Fruit fly (Drosophila melanogaster): ENCODE results near the gene CG43391.

The CG43391 gene

dm6 chr3L:11534391-11535246 lies 46.2 kb downstream of the CG43391 start:
- TF ChIP-seq CG5204 (GFP tag; optimal IDR thresholded peaks at IDR 0.05) (no peak), toe (GFP tag; optimal IDR thresholded peaks at IDR 0.05) (peak; percentile 18), Hr96 (GFP tag; optimal IDR thresholded peaks at IDR 0.05) (no peak), Clk (GFP tag; optimal IDR thresholded peaks at IDR 0.05) (peak; percentile 61), pad (GFP tag; optimal IDR thresholded peaks at IDR 0.05) (no peak), CG12768 (GFP tag; optimal IDR thresholded peaks at IDR 0.05) (peak; percentile 49), cnc (optimal IDR thresholded peaks at IDR 0.05) (no peak), Mnt (GFP tag; optimal IDR thresholded peaks at IDR 0.05) (peak; percentile 20), kay (GFP tag; ENCODE audit: borderline replicate concordance) (peak; percentile 97), CG33017 (tag; optimal IDR thresholded peaks at IDR 0.05) (peak; percentile 23), CG7101 (tag; optimal IDR thresholded peaks at IDR 0.05) (no peak), cic (GFP tag; optimal IDR thresholded peaks at IDR 0.05) (peak; percentile 44), Crg-1 (GFP tag; optimal IDR thresholded peaks at IDR 0.05) (no peak), ovo (GFP tag; optimal IDR thresholded peaks at IDR 0.05) (peak; percentile 71), CG11617 (GFP tag; optimal IDR thresholded peaks at IDR 0.05) (no peak), tj (GFP tag; optimal IDR thresholded peaks at IDR 0.05) (peak; percentile 70), CG7045 (GFP tag; optimal IDR thresholded peaks at IDR 0.05) (no peak), bab1 (GFP tag; optimal IDR thresholded peaks at IDR 0.05) (no peak), CG1620 (GFP tag; optimal IDR thresholded peaks at IDR 0.05) (peak; percentile 55), CG14711 (tag; optimal IDR thresholded peaks at IDR 0.05) (no peak)

DNA sequence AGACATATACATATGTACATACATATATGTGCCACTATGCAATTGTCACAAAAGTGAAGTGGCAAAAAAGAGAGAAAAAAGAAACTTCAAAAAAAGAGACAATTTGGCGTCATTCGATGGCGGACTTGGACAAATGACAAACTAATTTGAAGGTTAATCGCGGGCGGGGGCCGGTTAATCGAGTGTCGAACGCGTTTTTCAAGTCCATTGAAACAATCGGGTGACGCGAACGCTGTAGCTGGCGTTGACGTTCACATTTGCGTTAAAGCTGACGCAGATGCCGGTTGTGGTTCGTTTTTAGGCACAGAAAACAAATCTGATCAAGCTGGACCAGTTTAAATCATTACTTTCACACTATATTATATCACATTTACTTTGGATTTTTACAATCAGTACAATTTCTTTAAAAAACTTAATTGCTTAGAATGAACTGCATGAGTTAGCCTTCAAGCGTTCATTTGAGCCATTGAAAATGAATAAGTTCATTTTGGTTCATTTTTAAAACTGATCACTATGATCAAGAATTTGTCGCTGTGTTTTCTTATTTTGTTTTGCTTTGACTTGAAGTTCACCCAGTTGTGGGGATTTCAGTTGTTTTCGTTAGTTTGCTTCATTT lies 47.0 kb downstream of the CG43391 start:
- TF ChIP-seq bab1 (GFP tag; optimal IDR thresholded peaks at IDR 0.05) (no peak), ovo (GFP tag; optimal IDR thresholded peaks at IDR 0.05) (no peak), CG7045 (GFP tag; optimal IDR thresholded peaks at IDR 0.05) (no peak), tj (GFP tag; optimal IDR thresholded peaks at IDR 0.05) (no peak), CG1620 (GFP tag; optimal IDR thresholded peaks at IDR 0.05) (no peak), Mnt (GFP tag; optimal IDR thresholded peaks at IDR 0.05) (no peak), Clk (GFP tag; optimal IDR thresholded peaks at IDR 0.05) (no peak), Hr96 (GFP tag; optimal IDR thresholded peaks at IDR 0.05) (no peak), kay (GFP tag; ENCODE audit: borderline replicate concordance) (no peak), cnc (optimal IDR thresholded peaks at IDR 0.05) (no peak), CG14711 (tag; optimal IDR thresholded peaks at IDR 0.05) (no peak), pad (GFP tag; optimal IDR thresholded peaks at IDR 0.05) (no peak), CG5204 (GFP tag; optimal IDR thresholded peaks at IDR 0.05) (no peak), CG7101 (tag; optimal IDR thresholded peaks at IDR 0.05) (no peak), cic (GFP tag; optimal IDR thresholded peaks at IDR 0.05) (no peak), Crg-1 (GFP tag; optimal IDR thresholded peaks at IDR 0.05) (no peak), toe (GFP tag; optimal IDR thresholded peaks at IDR 0.05) (no peak), CG11617 (GFP tag; optimal IDR thresholded peaks at IDR 0.05) (no peak)

dm6 chr3L:11531994-11532732 lies 48.7 kb downstream of the CG43391 start:
- no peak for TF ChIP-seq toe (GFP tag; optimal IDR thresholded peaks at IDR 0.05)
- TF ChIP-seq Crg-1 (GFP tag; optimal IDR thresholded peaks at IDR 0.05) = no peak
- TF ChIP-seq CG7101 (tag; optimal IDR thresholded peaks at IDR 0.05) = no peak
- no peak for TF ChIP-seq ovo (GFP tag; optimal IDR thresholded peaks at IDR 0.05)
- TF ChIP-seq CG5204 (GFP tag; optimal IDR thresholded peaks at IDR 0.05) = no peak
- TF ChIP-seq tj (GFP tag; optimal IDR thresholded peaks at IDR 0.05) = peak; percentile 47
- no peak for TF ChIP-seq pad (GFP tag; optimal IDR thresholded peaks at IDR 0.05)
- no peak for TF ChIP-seq CG7045 (GFP tag; optimal IDR thresholded peaks at IDR 0.05)
- no peak for TF ChIP-seq Mnt (GFP tag; optimal IDR thresholded peaks at IDR 0.05)

DNA sequence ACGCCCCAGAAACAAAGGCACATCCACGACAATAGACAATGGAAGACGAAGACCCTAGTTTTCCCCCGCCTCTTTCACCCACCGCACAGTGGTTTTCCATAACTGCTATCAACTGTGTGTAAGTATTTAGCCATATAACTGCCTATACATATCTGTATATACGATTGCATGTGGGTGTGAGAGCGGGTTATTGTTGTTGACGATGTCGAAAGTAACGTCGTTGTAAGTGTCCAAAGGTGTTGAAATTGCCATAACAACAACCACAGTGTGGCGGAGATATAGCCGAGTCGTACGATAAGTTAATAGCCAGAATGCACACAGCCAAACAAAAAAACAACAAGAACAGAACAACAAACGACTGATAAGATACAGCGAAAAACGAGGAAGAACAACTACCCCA lies 49.5 kb downstream of the CG43391 start:
- no peak for TF ChIP-seq bab1 (GFP tag; optimal IDR thresholded peaks at IDR 0.05)
- TF ChIP-seq kay (GFP tag; ENCODE audit: borderline replicate concordance) = peak; percentile 23
- TF ChIP-seq Clk (GFP tag; optimal IDR thresholded peaks at IDR 0.05) = peak; percentile 4
- TF ChIP-seq CG14711 (tag; optimal IDR thresholded peaks at IDR 0.05) = no peak
- no peak for TF ChIP-seq ovo (GFP tag; optimal IDR thresholded peaks at IDR 0.05)
- TF ChIP-seq cic (GFP tag; optimal IDR thresholded peaks at IDR 0.05) = peak; percentile 79
- TF ChIP-seq CG12768 (GFP tag; optimal IDR thresholded peaks at IDR 0.05) = peak; percentile 69
- TF ChIP-seq Mnt (GFP tag; optimal IDR thresholded peaks at IDR 0.05) = peak; percentile 22
- TF ChIP-seq CG33017 (tag; optimal IDR thresholded peaks at IDR 0.05) = peak; percentile 30
- TF ChIP-seq CG7045 (GFP tag; optimal IDR thresholded peaks at IDR 0.05) = no peak
- no peak for TF ChIP-seq tj (GFP tag; optimal IDR thresholded peaks at IDR 0.05)

Data from whole organism, adult.